Fruit fly (Drosophila melanogaster): ENCODE results near the gene OtopLa.

OtopLa gene

DNA sequence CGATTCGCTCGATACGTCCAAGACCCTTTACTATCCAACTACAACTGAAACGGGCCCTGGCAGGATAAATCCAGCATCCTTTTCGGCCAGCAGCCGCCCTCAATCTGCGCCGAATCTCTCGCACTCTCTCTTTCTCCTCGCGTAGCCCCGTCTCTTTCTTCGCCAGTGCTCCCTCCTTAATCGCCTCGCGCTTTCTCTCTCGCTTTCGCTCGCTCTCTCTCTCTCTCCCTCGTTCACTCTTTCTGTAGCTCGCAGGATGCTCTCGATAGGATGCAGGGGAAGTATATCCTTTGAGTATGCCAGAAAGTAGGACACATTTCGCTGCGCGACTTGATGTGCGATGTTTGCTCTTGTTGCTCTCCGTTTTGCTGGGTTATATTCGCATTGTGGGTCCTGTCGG, 10.7 kb downstream of the OtopLa start:
- TF ChIP-seq CG4707 (GFP tag; optimal IDR thresholded peaks at IDR 0.05), result no peak
- TF ChIP-seq chinmo (GFP tag; IDR thresholded peaks at IDR 0.05; ENCODE audit: partially characterized antibody), result 0 out of 4 replicates have a peak, but pooled peaks have one; percentile 20
- TF ChIP-seq CoRest (tag; optimal IDR thresholded peaks at IDR 0.05), result no peak
- peak; percentile 54 for TF ChIP-seq Nf-YC (tag; optimal IDR thresholded peaks at IDR 0.05)
- no peak for TF ChIP-seq CG12391 (tag; optimal IDR thresholded peaks at IDR 0.05)
- TF ChIP-seq Abd-B (GFP tag; optimal IDR thresholded peaks at IDR 0.05), result no peak
- no peak for TF ChIP-seq CG16813 (GFP tag; IDR thresholded peaks at IDR 0.05; ENCODE audit: partially characterized antibody)
- no peak for TF ChIP-seq CG3065 (GFP tag; optimal IDR thresholded peaks at IDR 0.05)
- TF ChIP-seq Trl (optimal IDR thresholded peaks at IDR 0.05), result peak; percentile 57 to 72
- TF ChIP-seq Trl (GFP tag; optimal IDR thresholded peaks at IDR 0.05), result no peak
- TF ChIP-seq CG10321 (GFP tag; IDR thresholded peaks at IDR 0.05), result peak; percentile 63; the same call in 1 of the 2 replicates
- TF ChIP-seq CG15601 (tag; optimal IDR thresholded peaks at IDR 0.05), result no peak
- no peak for TF ChIP-seq sc (optimal IDR thresholded peaks at IDR 0.05)
- no peak for TF ChIP-seq sc (GFP tag; optimal IDR thresholded peaks at IDR 0.05)
- no peak for TF ChIP-seq CG6689 (GFP tag; IDR thresholded peaks at IDR 0.05)
- no peak for TF ChIP-seq CG3163 (GFP tag; optimal IDR thresholded peaks at IDR 0.05)
- TF ChIP-seq scrt (GFP tag; optimal IDR thresholded peaks at IDR 0.05), result no peak
- TF ChIP-seq ewg (GFP tag; optimal IDR thresholded peaks at IDR 0.05), result peak; percentile 91
- TF ChIP-seq CG16779 (GFP tag; IDR thresholded peaks at IDR 0.05), result no peak
- no peak for TF ChIP-seq danr (GFP tag; IDR thresholded peaks at IDR 0.05)
- no peak for TF ChIP-seq chm (GFP tag; IDR thresholded peaks at IDR 0.05)
- no peak for TF ChIP-seq tio (GFP tag; optimal IDR thresholded peaks at IDR 0.05)
- peak; percentile 47 for TF ChIP-seq Med (GFP tag)
- peak; percentile 90 for TF ChIP-seq CG1832 (GFP tag; optimal IDR thresholded peaks at IDR 0.05)
- no peak for TF ChIP-seq tx (GFP tag; optimal IDR thresholded peaks at IDR 0.05)
- TF ChIP-seq ash1 (GFP tag; optimal IDR thresholded peaks at IDR 0.05), result no peak
- TF ChIP-seq fd102C (GFP tag; optimal IDR thresholded peaks at IDR 0.05), result no peak
- no peak for TF ChIP-seq CG8089 (GFP tag; optimal IDR thresholded peaks at IDR 0.05)
- no peak for TF ChIP-seq CG12219 (GFP tag; optimal IDR thresholded peaks at IDR 0.05)
- TF ChIP-seq Hr51 (GFP tag; optimal IDR thresholded peaks at IDR 0.05), result peak in 1 of 2 experiments; percentile 7

DNA sequence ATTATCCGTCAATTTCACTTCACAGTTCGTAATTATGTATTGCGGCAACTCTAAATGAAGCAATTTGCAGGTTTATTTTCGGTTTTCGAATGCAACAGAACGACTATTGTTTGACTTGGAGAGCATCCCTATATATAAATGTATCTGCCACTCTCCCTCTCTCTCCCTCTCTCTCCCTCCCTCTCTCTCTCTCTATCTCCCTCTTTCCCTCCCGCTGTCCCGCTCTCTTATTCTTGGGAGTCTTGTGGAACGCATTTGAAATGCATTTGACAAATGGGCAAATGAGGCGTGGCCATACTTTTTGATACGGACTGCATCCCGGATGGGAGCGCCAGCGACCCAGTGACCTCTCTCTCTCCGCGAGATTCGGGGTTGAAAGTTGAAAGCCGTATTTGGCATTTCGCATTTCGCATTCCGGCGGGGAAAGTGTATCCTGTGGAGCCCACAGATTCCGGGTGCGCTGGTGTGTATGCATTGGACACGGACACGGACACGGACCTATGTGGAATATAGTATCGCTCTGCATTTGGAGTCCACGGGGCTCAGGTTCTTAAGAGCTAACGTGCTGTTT, 11.7 kb downstream of the OtopLa start:
- TF ChIP-seq crol (GFP tag; IDR thresholded peaks at IDR 0.05), result peak; percentile 78
- peak; percentile 69 to 70 for TF ChIP-seq Trl (optimal IDR thresholded peaks at IDR 0.05)
- no peak for TF ChIP-seq Trl (GFP tag; optimal IDR thresholded peaks at IDR 0.05)
- TF ChIP-seq sug (tag; optimal IDR thresholded peaks at IDR 0.05), result no peak
- no peak for TF ChIP-seq CG6254 (GFP tag; optimal IDR thresholded peaks at IDR 0.05)
- no peak for TF ChIP-seq bigmax (GFP tag; optimal IDR thresholded peaks at IDR 0.05)
- TF ChIP-seq Dfd (GFP tag; optimal IDR thresholded peaks at IDR 0.05), result no peak
- TF ChIP-seq GATAe (GFP tag; conservative IDR thresholded peaks at IDR 0.05), result no peak
- TF ChIP-seq CrebB (tag; optimal IDR thresholded peaks at IDR 0.05), result no peak
- no peak for TF ChIP-seq CG10147 (GFP tag; optimal IDR thresholded peaks at IDR 0.05)
- TF ChIP-seq CG4282 (GFP tag; optimal IDR thresholded peaks at IDR 0.05), result no peak
- peak; percentile 8 for TF ChIP-seq CG3065 (GFP tag; optimal IDR thresholded peaks at IDR 0.05)
- no peak for TF ChIP-seq CG7786 (GFP tag; optimal IDR thresholded peaks at IDR 0.05)
- TF ChIP-seq nerfin-1 (tag; optimal IDR thresholded peaks at IDR 0.05), result peak; percentile 52
- no peak for TF ChIP-seq dan (GFP tag; IDR thresholded peaks at IDR 0.05)
- TF ChIP-seq BtbVII (GFP tag; optimal IDR thresholded peaks at IDR 0.05), result no peak
- TF ChIP-seq Awh (GFP tag; IDR thresholded peaks at IDR 0.05), result no peak
- no peak for TF ChIP-seq CG2129 (GFP tag; IDR thresholded peaks at IDR 0.05; ENCODE audit: partially characterized antibody)
- TF ChIP-seq Hand (GFP tag; optimal IDR thresholded peaks at IDR 0.05), result no peak
- no peak for TF ChIP-seq salm (tag; optimal IDR thresholded peaks at IDR 0.05)
- TF ChIP-seq CG42726 (GFP tag; IDR thresholded peaks at IDR 0.05; ENCODE audit: partially characterized antibody), result no peak
- TF ChIP-seq Nf-YB (GFP tag; optimal IDR thresholded peaks at IDR 0.05), result peak; percentile 50
- peak; percentile 12; the same call in 1 of the 2 replicates for TF ChIP-seq Bgb (GFP tag; IDR thresholded peaks at IDR 0.05; ENCODE audit: partially characterized antibody)
- no peak for TF ChIP-seq CG32767 (GFP tag; IDR thresholded peaks at IDR 0.05)
